Fruit fly (Drosophila melanogaster) whole organism, adult: ENCODE measurements around the gene Nek2.

Experiments
- CG11617 ChIP-seq: fragments of 200-800 bp; sonication (Bioruptor generic); optimal IDR thresholded peaks from 2 replicates; lab custom pipeline; 2017; ENCODE audit warnings: mild to moderate bottlenecking, missing biosample characterization, missing genetic modification reagents, missing genetic modification characterization
- CG12768 ChIP-seq: fragments of 200-800 bp; sonication (Bioruptor generic); optimal IDR thresholded peaks from 2 replicates; lab custom pipeline; 2017; ENCODE audit warnings: missing biosample characterization, missing genetic modification characterization, mild to moderate bottlenecking, moderate library complexity, missing genetic modification reagents
- CG14711 ChIP-seq: fragments of 200-800 bp; sonication (Bioruptor generic); optimal IDR thresholded peaks from 2 replicates; lab custom pipeline; 2018; ENCODE audit warnings: missing biosample characterization, mild to moderate bottlenecking, missing genetic modification characterization, moderate library complexity
- CG1620 ChIP-seq: fragments of 200-800 bp; sonication (Bioruptor generic); optimal IDR thresholded peaks from 2 replicates; lab custom pipeline; 2016; ENCODE audit warnings: missing biosample characterization, missing genetic modification characterization
- CG33017 ChIP-seq: fragments of 200-800 bp; sonication (Bioruptor generic); optimal IDR thresholded peaks from 2 replicates; lab custom pipeline; 2018; ENCODE audit warnings: missing biosample characterization, mild to moderate bottlenecking, missing genetic modification characterization, moderate library complexity
- CG5204 ChIP-seq: fragments of 200-800 bp; sonication (Bioruptor generic); optimal IDR thresholded peaks from 2 replicates; lab custom pipeline; 2016; ENCODE audit warnings: missing biosample characterization, missing genetic modification characterization
- CG7045 ChIP-seq: fragments of 200-800 bp; sonication (Bioruptor generic); optimal IDR thresholded peaks from 2 replicates; lab custom pipeline; 2017; ENCODE audit warnings: missing biosample characterization, mild to moderate bottlenecking, missing genetic modification characterization
- CG7101 ChIP-seq: fragments of 200-800 bp; sonication (Bioruptor generic); optimal IDR thresholded peaks from 2 replicates; lab custom pipeline; 2018; ENCODE audit warnings: missing biosample characterization, mild to moderate bottlenecking, missing genetic modification characterization, moderate library complexity
- Clk ChIP-seq: fragments of 200-800 bp; sonication (Bioruptor generic); optimal IDR thresholded peaks from 2 replicates; lab custom pipeline; 2017; ENCODE audit warnings: missing biosample characterization, missing genetic modification characterization
- Crg-1 ChIP-seq: fragments of 200-800 bp; sonication (Bioruptor generic); optimal IDR thresholded peaks from 2 replicates; lab custom pipeline; 2016; ENCODE audit warnings: missing biosample characterization, missing genetic modification characterization
- Hr96 ChIP-seq: fragments of 200-800 bp; sonication (Bioruptor generic); optimal IDR thresholded peaks from 2 replicates; lab custom pipeline; 2016; ENCODE audit warnings: missing biosample characterization, missing genetic modification characterization
- Mnt ChIP-seq: fragments of 200-800 bp; sonication (Bioruptor generic); optimal IDR thresholded peaks from 2 replicates; lab custom pipeline; 2016; ENCODE audit warnings: missing biosample characterization, mild to moderate bottlenecking, missing genetic modification characterization
- bab1 ChIP-seq: fragments of 200-800 bp; sonication (Bioruptor generic); optimal IDR thresholded peaks from 3 replicates; lab custom pipeline; 2019; ENCODE audit warnings: missing biosample characterization, mild to moderate bottlenecking, missing genetic modification characterization, moderate library complexity
- cic ChIP-seq: fragments of 200-800 bp; sonication (Bioruptor generic); optimal IDR thresholded peaks from 2 replicates; lab custom pipeline; 2017; ENCODE audit warnings: missing biosample characterization, mild to moderate bottlenecking, missing genetic modification characterization, moderate library complexity
- cnc ChIP-seq, 2 experiments: fragments of >200 bp; optimal IDR thresholded peaks; 2 replicates each; lab custom pipeline; 2017
- kay ChIP-seq: fragments of 200-800 bp; sonication (Bioruptor generic); peaks from one replicate; lab custom pipeline; 2016; ENCODE audit warnings: missing biosample characterization, missing genetic modification characterization, borderline replicate concordance
- ovo ChIP-seq: fragments of 200-800 bp; sonication (Bioruptor generic); optimal IDR thresholded peaks from 2 replicates; lab custom pipeline; 2016; ENCODE audit warnings: missing biosample characterization, missing genetic modification characterization
- pad ChIP-seq: fragments of 200-800 bp; sonication (Bioruptor generic); optimal IDR thresholded peaks from 3 replicates; lab custom pipeline; 2017; ENCODE audit warnings: missing biosample characterization, missing genetic modification characterization, mild to moderate bottlenecking, moderate library complexity, missing genetic modification reagents
- tj ChIP-seq: fragments of 200-800 bp; sonication (Bioruptor generic); optimal IDR thresholded peaks from 3 replicates; lab custom pipeline; 2017; ENCODE audit warnings: missing biosample characterization, mild to moderate bottlenecking, missing genetic modification characterization, moderate library complexity
- toe ChIP-seq: fragments of 200-800 bp; sonication (Bioruptor generic); optimal IDR thresholded peaks from 2 replicates; lab custom pipeline; 2016; ENCODE audit warnings: missing biosample characterization, missing genetic modification characterization

Nek2 gene

DNA sequence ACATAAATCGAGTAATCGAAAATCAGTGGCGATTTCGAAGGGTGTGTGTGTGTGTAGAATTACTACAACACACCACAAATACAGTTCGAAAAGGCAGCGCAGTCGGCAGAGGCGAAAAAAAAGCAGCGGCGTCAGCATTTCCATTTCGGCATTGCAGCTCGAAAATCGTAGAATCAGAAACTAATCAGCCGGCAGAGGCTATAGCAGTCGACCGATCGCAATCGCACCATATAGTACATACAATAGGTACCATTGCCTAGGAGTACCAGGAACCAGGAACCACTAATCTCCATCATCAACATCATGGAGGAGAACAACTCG, 17.6 kb upstream of the Nek2 start:
- TF ChIP-seq tj: peak; percentile 96
- no peak for TF ChIP-seq cic

DNA sequence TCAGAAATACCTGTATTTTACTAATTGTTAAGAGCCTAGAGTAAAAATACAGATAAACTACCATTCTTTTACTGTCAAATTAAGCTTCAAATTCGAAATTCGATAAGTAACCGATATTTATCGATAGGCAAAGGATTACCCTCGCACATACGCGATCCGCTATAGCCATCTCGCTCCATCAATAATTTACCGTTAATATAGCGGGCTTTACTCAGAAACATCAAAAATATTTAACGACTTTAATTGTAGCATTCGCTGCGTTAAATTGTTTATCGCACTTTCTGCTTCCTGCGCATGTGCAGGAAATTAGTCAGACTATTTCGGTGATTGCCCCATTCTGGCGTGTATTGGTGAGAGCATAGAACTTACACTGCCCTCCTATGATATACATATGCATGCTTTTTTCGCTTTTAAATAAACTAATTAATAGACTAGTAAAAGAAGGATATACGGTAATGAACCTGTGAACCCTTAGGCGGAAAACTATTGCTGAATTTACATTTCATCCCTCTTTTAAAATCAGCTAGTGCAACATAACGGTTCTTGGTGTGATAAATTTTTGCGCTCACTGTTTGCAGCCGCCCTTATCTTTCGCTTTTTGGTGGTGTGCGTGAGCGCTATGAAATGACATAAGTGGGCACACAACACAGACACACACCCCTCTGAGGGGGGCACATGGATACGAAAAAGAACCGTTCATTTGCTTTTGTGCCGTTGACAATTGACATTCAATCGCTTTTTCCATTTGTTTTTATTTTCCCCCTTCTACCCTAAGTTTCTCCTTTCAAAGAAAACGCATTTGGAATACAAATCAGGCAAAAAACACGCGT, 17.0 kb upstream of the Nek2 start, which contains the start of the genes dpr14 and spidey:
Gene dpr14, minus strand, starts transcription at position 48 of the 830 bp plus-strand sequence.
Gene spidey, plus strand, starts transcription at position 693 of the 830 bp plus-strand sequence.
- TF ChIP-seq tj (no peak), pad (GFP tag; lab: Kevin White, UChicago) (peak; percentile 99), CG7101 (peak; percentile 92), CG5204 (no peak), toe (GFP tag; lab: Kevin White, UChicago) (peak; percentile 69), kay (GFP tag; lab: Kevin White, UChicago) (peak; percentile 2), CG11617 (GFP tag; lab: Kevin White, UChicago) (peak; percentile 89), Crg-1 (peak; percentile 71), CG1620 (GFP tag; lab: Kevin White, UChicago) (peak; percentile 86), cic (peak; percentile 55), ovo (GFP tag; lab: Kevin White, UChicago) (peak; percentile 99), CG7045 (GFP tag; lab: Kevin White, UChicago) (peak; percentile 81), cnc (optimal IDR thresholded peaks at IDR 0.05; lab: Kevin White, UChicago) (no peak), bab1 (peak; percentile 88), CG33017 (tag; lab: Kevin White, UChicago) (peak; percentile 78), CG14711 (tag; lab: Kevin White, UChicago) (peak; percentile 87), Hr96 (GFP tag; lab: Kevin White, UChicago) (peak; percentile 95), Clk (GFP tag; lab: Kevin White, UChicago) (peak; percentile 72), CG12768 (GFP tag; lab: Kevin White, UChicago) (peak; percentile 84), Mnt (GFP tag; lab: Kevin White, UChicago) (peak; percentile 84)

- no peak for TF ChIP-seq CG7045 (GFP tag; lab: Kevin White, UChicago)
- TF ChIP-seq CG5204: no peak
- TF ChIP-seq CG12768 (GFP tag; lab: Kevin White, UChicago): peak; percentile 13
- TF ChIP-seq tj: peak; percentile 39
- TF ChIP-seq Crg-1: peak; percentile 20
- peak; percentile 40 for TF ChIP-seq CG33017 (tag; lab: Kevin White, UChicago)
- peak; percentile 84 for TF ChIP-seq CG11617 (GFP tag; lab: Kevin White, UChicago)
- TF ChIP-seq Clk (GFP tag; lab: Kevin White, UChicago): no peak
- TF ChIP-seq cnc (optimal IDR thresholded peaks at IDR 0.05; lab: Kevin White, UChicago): no peak
- peak; percentile 62 for TF ChIP-seq CG14711 (tag; lab: Kevin White, UChicago)
- TF ChIP-seq pad (GFP tag; lab: Kevin White, UChicago): peak; percentile 54
- peak; percentile 63 for TF ChIP-seq CG1620 (GFP tag; lab: Kevin White, UChicago)
- TF ChIP-seq CG7101: peak; percentile 69
- peak; percentile 57 for TF ChIP-seq toe (GFP tag; lab: Kevin White, UChicago)
- no peak for TF ChIP-seq kay (GFP tag; lab: Kevin White, UChicago)
- peak; percentile 83 for TF ChIP-seq Hr96 (GFP tag; lab: Kevin White, UChicago)
- TF ChIP-seq ovo (GFP tag; lab: Kevin White, UChicago): peak; percentile 6
- peak; percentile 84 for TF ChIP-seq bab1
- peak; percentile 99 for TF ChIP-seq Mnt (GFP tag; lab: Kevin White, UChicago)
- TF ChIP-seq cic: no peak
These were observed 9.9 kb upstream of the Nek2 start, which contains the start of the genes RpS6 and bys for dm6 chrX:7901153-7902038. TSS of gene RpS6 (minus strand) at chrX:7901331. TSS of gene bys (plus strand) at chrX:7901880.

dm6 chrX:7900659-7901058, 9.2 kb upstream of the Nek2 start:
- TF ChIP-seq CG5204 (no peak), tj (no peak), CG7045 (GFP tag; lab: Kevin White, UChicago) (no peak), Hr96 (GFP tag; lab: Kevin White, UChicago) (no peak), CG11617 (GFP tag; lab: Kevin White, UChicago) (no peak), Crg-1 (no peak)

DNA sequence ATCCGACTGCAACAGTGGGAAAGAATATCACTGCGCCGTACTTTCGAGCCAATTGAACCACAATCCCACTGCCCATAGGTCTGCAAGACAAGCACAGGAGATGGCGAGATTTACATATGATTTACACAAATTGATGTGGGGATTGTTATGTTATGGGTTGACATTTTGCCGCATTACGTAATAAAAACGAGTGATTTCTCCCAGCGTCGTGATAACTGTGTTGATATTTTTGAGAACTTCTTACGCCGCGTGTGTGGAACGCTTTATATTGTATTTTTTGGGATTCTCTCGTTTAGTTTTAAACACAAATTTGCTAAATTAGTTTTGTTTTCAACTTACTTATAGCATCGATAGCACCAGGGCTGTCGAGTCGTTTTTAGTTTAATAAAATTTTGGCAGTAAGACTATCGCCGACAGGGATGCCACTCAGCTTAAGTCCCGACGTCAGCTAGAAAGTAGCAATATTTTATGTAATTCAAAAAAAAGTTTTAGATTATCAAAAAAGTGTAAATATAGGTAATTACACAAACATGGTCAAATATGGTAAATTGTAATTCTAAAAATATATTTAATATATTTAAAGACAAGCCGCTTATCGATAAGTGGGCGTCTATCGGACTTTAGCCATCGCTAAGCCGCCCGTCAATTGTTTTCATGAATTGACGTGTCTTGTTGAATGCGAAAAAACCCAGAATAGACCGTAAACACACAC, 2.1 kb upstream of the Nek2 start, which contains the start of the genes CG45089, ND-MNLL and p115:
Gene CG45089, minus strand, starts transcription at position 388 of the 712 bp plus-strand sequence.
Gene ND-MNLL, minus strand, starts transcription at position 388 of the 712 bp plus-strand sequence.
Gene p115, plus strand, starts transcription at position 621 of the 712 bp plus-strand sequence.
- TF ChIP-seq bab1 (peak; percentile 80), CG1620 (GFP tag; lab: Kevin White, UChicago) (peak; percentile 81), CG11617 (GFP tag; lab: Kevin White, UChicago) (peak; percentile 67), CG7045 (GFP tag; lab: Kevin White, UChicago) (peak; percentile 11), cnc (optimal IDR thresholded peaks at IDR 0.05; lab: Kevin White, UChicago) (no peak), tj (peak; percentile 61), pad (GFP tag; lab: Kevin White, UChicago) (peak; percentile 46), Hr96 (GFP tag; lab: Kevin White, UChicago) (peak; percentile 32), kay (GFP tag; lab: Kevin White, UChicago) (no peak), ovo (GFP tag; lab: Kevin White, UChicago) (peak; percentile 42), CG33017 (tag; lab: Kevin White, UChicago) (no peak), CG12768 (GFP tag; lab: Kevin White, UChicago) (no peak), Mnt (GFP tag; lab: Kevin White, UChicago) (peak; percentile 75), Clk (GFP tag; lab: Kevin White, UChicago) (no peak), CG14711 (tag; lab: Kevin White, UChicago) (peak; percentile 96), Crg-1 (peak; percentile 44), cic (no peak), toe (GFP tag; lab: Kevin White, UChicago) (peak; percentile 55), CG7101 (peak; percentile 76), CG5204 (peak; percentile 40)
